Fruit fly (Drosophila melanogaster) whole organism, embryonic: ENCODE measurements around the gene CG8870.

Experiments
- Abd-B ChIP-seq: fragments of 200-800 bp; sonication (Bioruptor generic); optimal IDR thresholded peaks from 2 replicates; lab custom pipeline; 2018; ENCODE audit warnings: missing biosample characterization, mild to moderate bottlenecking, missing genetic modification characterization, moderate library complexity
- B-H2 ChIP-seq: fragments of 200-800 bp; sonication (Bioruptor generic); optimal IDR thresholded peaks from 2 replicates; lab custom pipeline; 2018; ENCODE audit warnings: missing biosample characterization, mild to moderate bottlenecking, missing genetic modification characterization
- Blimp-1 ChIP-seq: fragments of 200-800 bp; sonication (Bioruptor generic); optimal IDR thresholded peaks from 3 replicates; lab custom pipeline; 2018; ENCODE audit warnings: missing biosample characterization, missing genetic modification characterization, mild to moderate bottlenecking, moderate library complexity, missing genetic modification reagents
- C15 ChIP-seq: fragments of 200-800 bp; sonication (Bioruptor generic); IDR thresholded peaks from 3 replicates; pipeline ENCODE4 v1.3.6; 2022; ENCODE audit warnings: missing biosample characterization, missing genetic modification characterization
- CG1024 ChIP-seq: fragments of 200-800 bp; sonication (Bioruptor generic); IDR thresholded peaks from 2 replicates; pipeline ENCODE4 v1.3.6; 2022; ENCODE audit warnings: missing biosample characterization, missing genetic modification characterization
- CG1233 ChIP-seq: fragments of 200-800 bp; sonication (Bioruptor generic); optimal IDR thresholded peaks from 4 replicates; lab custom pipeline; 2018; ENCODE audit warnings: missing biosample characterization, mild to moderate bottlenecking, missing genetic modification characterization
- CG15479 ChIP-seq: fragments of 200-800 bp; sonication (Bioruptor generic); optimal IDR thresholded peaks from 3 replicates; lab custom pipeline; 2019; ENCODE audit warnings: missing biosample characterization, mild to moderate bottlenecking, missing genetic modification characterization, moderate library complexity
- CG15601 ChIP-seq: fragments of 200-800 bp; sonication (Bioruptor generic); optimal IDR thresholded peaks from 3 replicates; lab custom pipeline; 2019; ENCODE audit warnings: missing biosample characterization, mild to moderate bottlenecking, missing genetic modification characterization, moderate library complexity
- CG1603 ChIP-seq: fragments of 200-800 bp; sonication (Bioruptor generic); optimal IDR thresholded peaks from 2 replicates; lab custom pipeline; 2019; ENCODE audit warnings: missing biosample characterization, mild to moderate bottlenecking, missing genetic modification characterization, moderate library complexity
- CG17912 ChIP-seq: fragments of 200-800 bp; sonication (Bioruptor generic); optimal IDR thresholded peaks from 2 replicates; lab custom pipeline; 2018; ENCODE audit warnings: missing biosample characterization, mild to moderate bottlenecking, missing genetic modification characterization
- CG33557 ChIP-seq: fragments of 200-800 bp; sonication (Bioruptor generic); optimal IDR thresholded peaks from 2 replicates; lab custom pipeline; 2019; ENCODE audit warnings: missing biosample characterization, mild to moderate bottlenecking, missing genetic modification characterization, moderate library complexity
- CG7372 ChIP-seq: fragments of 200-800 bp; sonication (Bioruptor generic); IDR thresholded peaks from 2 replicates; pipeline ENCODE4 v1.3.6; 2022; ENCODE audit warnings: missing biosample characterization, missing genetic modification characterization
- CG8089 ChIP-seq: fragments of 200-800 bp; sonication (Bioruptor generic); optimal IDR thresholded peaks from 3 replicates; lab custom pipeline; 2016; ENCODE audit warnings: missing biosample characterization, missing genetic modification characterization
- CG8924 ChIP-seq: fragments of 200-800 bp; optimal IDR thresholded peaks from 3 replicates; lab custom pipeline; 2019; ENCODE audit warnings: missing biosample characterization, mild to moderate bottlenecking, missing genetic modification characterization, moderate library complexity
- Camta ChIP-seq: fragments of 200-800 bp; sonication (Bioruptor generic); optimal IDR thresholded peaks from 2 replicates; lab custom pipeline; 2016; ENCODE audit warnings: missing biosample characterization, missing genetic modification characterization
- Chrac-16 ChIP-seq: fragments of 200-800 bp; sonication (Bioruptor generic); optimal IDR thresholded peaks from 3 replicates; lab custom pipeline; 2016; ENCODE audit warnings: missing biosample characterization, missing genetic modification characterization
- D ChIP-seq, 2 experiments: fragments of 200-800 bp in 1 of 2; fragments of >200 bp in 1 of 2; sonication (Bioruptor generic) in 1 of 2; optimal IDR thresholded peaks; 2 replicates in 1 of 2; 3 replicates in 1 of 2; lab custom pipeline; 2017; ENCODE audit warnings: mild to moderate bottlenecking in 1 of 2, missing biosample characterization in 1 of 2, missing genetic modification characterization in 1 of 2, missing genetic modification reagents in 1 of 2
- Fer2 ChIP-seq: fragments of 200-800 bp; sonication (Bioruptor generic); optimal IDR thresholded peaks from 2 replicates; lab custom pipeline; 2018; ENCODE audit warnings: missing biosample characterization, mild to moderate bottlenecking, missing genetic modification characterization, moderate library complexity
- HHEX ChIP-seq: fragments of 200-800 bp; sonication (Bioruptor generic); optimal IDR thresholded peaks from 3 replicates; lab custom pipeline; 2017; ENCODE audit warnings: missing biosample characterization, mild to moderate bottlenecking, missing genetic modification characterization, missing genetic modification reagents
- HLH3B ChIP-seq: fragments of 200-800 bp; sonication (Bioruptor generic); IDR thresholded peaks from 2 replicates; pipeline ENCODE4 v1.3.6; 2022; ENCODE audit warnings: missing biosample characterization, missing genetic modification characterization
- Hey ChIP-seq: fragments of 200-800 bp; sonication (Bioruptor generic); optimal IDR thresholded peaks from 3 replicates; lab custom pipeline; 2018; ENCODE audit warnings: missing biosample characterization, mild to moderate bottlenecking, missing genetic modification characterization
- MTF-1 ChIP-seq: fragments of 200-800 bp; sonication (Bioruptor generic); optimal IDR thresholded peaks from 2 replicates; lab custom pipeline; 2018; ENCODE audit warnings: missing biosample characterization, mild to moderate bottlenecking, missing genetic modification characterization, borderline replicate concordance
- Mrtf ChIP-seq: fragments of 200-800 bp; sonication (Bioruptor generic); IDR thresholded peaks from 3 replicates; pipeline ENCODE4 v1.3.6; 2022; ENCODE audit warnings: missing biosample characterization, missing genetic modification characterization
- NC2α ChIP-seq: fragments of 200-800 bp; sonication (Bioruptor generic); optimal IDR thresholded peaks from 2 replicates; lab custom pipeline; 2016; ENCODE audit warnings: missing biosample characterization, missing genetic modification characterization
- Nf-YB ChIP-seq: fragments of 200-800 bp; sonication (Bioruptor generic); optimal IDR thresholded peaks from 3 replicates; lab custom pipeline; 2019; ENCODE audit warnings: missing biosample characterization, mild to moderate bottlenecking, missing genetic modification characterization, moderate library complexity
- PHDP ChIP-seq: fragments of 200-800 bp; sonication (Bioruptor generic); optimal IDR thresholded peaks from 3 replicates; lab custom pipeline; 2018; ENCODE audit warnings: missing biosample characterization, mild to moderate bottlenecking, missing genetic modification characterization, moderate library complexity
- Ptx1 ChIP-seq: fragments of 200-800 bp; sonication (Bioruptor generic); IDR thresholded peaks from 2 replicates; pipeline ENCODE4 v1.3.6; 2022; ENCODE audit warnings: missing biosample characterization, missing genetic modification characterization
- Sox100B ChIP-seq: fragments of 200-800 bp; sonication (Bioruptor generic); optimal IDR thresholded peaks from 3 replicates; lab custom pipeline; 2018; ENCODE audit warnings: missing biosample characterization, mild to moderate bottlenecking, missing genetic modification characterization
- Vsx1 ChIP-seq: fragments of 200-800 bp; sonication (Bioruptor generic); optimal IDR thresholded peaks from 2 replicates; lab custom pipeline; 2017; ENCODE audit warnings: missing biosample characterization, mild to moderate bottlenecking, missing genetic modification characterization, missing genetic modification reagents
- bbx ChIP-seq: fragments of 200-800 bp; sonication (Bioruptor generic); IDR thresholded peaks from 2 replicates; pipeline ENCODE4 v1.3.6; 2022; ENCODE audit warnings: missing biosample characterization, missing genetic modification characterization; ENCODE audit not compliant: partially characterized antibody
- cas ChIP-seq: fragments of 200-800 bp; sonication (Bioruptor generic); IDR thresholded peaks from 2 replicates; pipeline ENCODE4 v1.3.6; 2022; ENCODE audit warnings: missing biosample characterization, missing genetic modification characterization
- cwo ChIP-seq: fragments of 200-800 bp; sonication (Bioruptor generic); optimal IDR thresholded peaks from 3 replicates; lab custom pipeline; 2017; ENCODE audit warnings: missing biosample characterization, missing genetic modification characterization, mild to moderate bottlenecking, moderate library complexity, missing genetic modification reagents
- esg ChIP-seq: fragments of 200-800 bp; sonication (Bioruptor generic); conservative IDR thresholded peaks from 2 replicates; pipeline ENCODE4 v1.3.6; 2022; ENCODE audit warnings: missing biosample characterization, missing genetic modification characterization
- gem ChIP-seq: fragments of 200-800 bp; sonication (Bioruptor generic); optimal IDR thresholded peaks from 2 replicates; lab custom pipeline; 2019; ENCODE audit warnings: missing biosample characterization, mild to moderate bottlenecking, missing genetic modification characterization, moderate library complexity
- gfzf ChIP-seq: fragments of 200-800 bp; sonication (Bioruptor generic); optimal IDR thresholded peaks from 2 replicates; lab custom pipeline; 2016; ENCODE audit warnings: missing biosample characterization, mild to moderate bottlenecking, missing genetic modification characterization, moderate library complexity
- insv ChIP-seq, 2 experiments: fragments of 200-800 bp; sonication (Bioruptor generic); optimal IDR thresholded peaks; 3 replicates each; lab custom pipeline; 2016 to 2018; ENCODE audit warnings: missing biosample characterization in 2 of 2, missing genetic modification characterization in 2 of 2
- jing ChIP-seq: fragments of 200-800 bp; sonication (Bioruptor generic); optimal IDR thresholded peaks from 2 replicates; lab custom pipeline; 2018; ENCODE audit warnings: missing biosample characterization, mild to moderate bottlenecking, missing genetic modification characterization
- nau ChIP-seq: fragments of 200-800 bp; sonication (Bioruptor generic); optimal IDR thresholded peaks from 3 replicates; lab custom pipeline; 2017; ENCODE audit warnings: missing biosample characterization, mild to moderate bottlenecking, missing genetic modification characterization, missing genetic modification reagents
- nom ChIP-seq: fragments of 200-800 bp; sonication (Bioruptor generic); optimal IDR thresholded peaks from 2 replicates; lab custom pipeline; 2017; ENCODE audit warnings: missing biosample characterization, missing genetic modification characterization, mild to moderate bottlenecking, moderate library complexity, missing genetic modification reagents
- odd ChIP-seq: fragments of 200-800 bp; sonication (Bioruptor generic); optimal IDR thresholded peaks from 2 replicates; lab custom pipeline; 2017; ENCODE audit warnings: missing biosample characterization, mild to moderate bottlenecking, missing genetic modification characterization
- p53 ChIP-seq: fragments of 200-800 bp; sonication (Bioruptor generic); optimal IDR thresholded peaks from 2 replicates; lab custom pipeline; 2016; ENCODE audit warnings: missing biosample characterization, missing genetic modification characterization
- pros ChIP-seq: fragments of 200-800 bp; sonication (Bioruptor generic); optimal IDR thresholded peaks from 3 replicates; lab custom pipeline; 2019; ENCODE audit warnings: missing biosample characterization, mild to moderate bottlenecking, missing genetic modification characterization, moderate library complexity
- so ChIP-seq: fragments of 200-800 bp; sonication (Bioruptor generic); IDR thresholded peaks from 3 replicates; pipeline ENCODE4 v1.3.6; 2022; ENCODE audit warnings: missing biosample characterization, missing genetic modification characterization
- sqz ChIP-seq: fragments of 200-800 bp; sonication (Bioruptor generic); optimal IDR thresholded peaks from 3 replicates; lab custom pipeline; 2018; ENCODE audit warnings: missing biosample characterization, mild to moderate bottlenecking, missing genetic modification characterization
- ssp ChIP-seq: fragments of 200-800 bp; sonication (Bioruptor generic); IDR thresholded peaks from 2 replicates; pipeline ENCODE4 v1.3.6; 2022; ENCODE audit warnings: missing biosample characterization, missing genetic modification characterization
- tgo ChIP-seq: fragments of 200-800 bp; sonication (Bioruptor generic); IDR thresholded peaks from 3 replicates; pipeline ENCODE4 v1.3.6; 2022; ENCODE audit warnings: missing biosample characterization, missing genetic modification characterization
- tio ChIP-seq: fragments of 200-800 bp; sonication (Bioruptor generic); optimal IDR thresholded peaks from 2 replicates; lab custom pipeline; 2017; ENCODE audit warnings: missing biosample characterization, missing genetic modification characterization, inconsistent platforms
- vvl ChIP-seq: fragments of 200-800 bp; sonication (Bioruptor generic); IDR thresholded peaks from 2 replicates; pipeline ENCODE4 v1.3.6; 2022; ENCODE audit warnings: missing biosample characterization, missing genetic modification characterization

Gene CG8870

DNA sequence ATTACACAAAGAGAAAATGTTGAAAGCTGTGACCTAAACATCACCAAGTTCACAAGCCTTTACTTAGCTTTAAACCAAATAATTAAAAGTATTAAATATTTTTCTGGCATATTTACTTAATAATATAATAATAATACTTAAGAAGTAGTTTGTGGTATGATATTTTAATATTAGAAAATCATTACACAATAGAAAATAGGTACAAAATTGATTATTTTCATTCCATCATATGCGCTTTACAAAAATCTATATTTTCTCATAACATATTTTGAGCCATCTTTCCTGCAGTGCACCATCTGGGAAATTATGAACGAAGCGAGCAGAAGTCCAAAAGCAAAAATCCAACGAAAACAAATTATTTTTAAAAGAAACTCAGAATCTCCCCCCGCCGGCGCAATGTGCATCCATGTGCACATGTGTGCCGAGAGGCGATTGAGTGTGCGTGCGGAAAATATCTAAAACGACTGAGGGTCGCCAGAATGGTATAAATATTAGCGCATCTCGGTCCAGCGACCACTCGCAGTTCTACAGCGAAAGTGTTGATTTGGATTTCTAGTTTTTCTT is 45.9 kb downstream of the CG8870 start, which contains the start of gene Act87E (continued):
- peak; percentile 73 for TF ChIP-seq Blimp-1
- no peak for TF ChIP-seq Chrac-16 (GFP tag; lab: Kevin White, UChicago)
- TF ChIP-seq gem (tag; lab: Kevin White, UChicago): peak; percentile 87
- no peak for TF ChIP-seq NC2α (GFP tag; lab: Kevin White, UChicago)
- peak; percentile 55 for TF ChIP-seq Abd-B (GFP tag; lab: Kevin White, UChicago)
- peak; percentile 69 for TF ChIP-seq CG33557 (GFP tag; lab: Kevin White, UChicago)
- peak; percentile 67 for TF ChIP-seq PHDP (tag; lab: Kevin White, UChicago)
- peak; percentile 73 for TF ChIP-seq CG15601
- TF ChIP-seq Vsx1 (GFP tag; lab: Kevin White, UChicago): peak; percentile 16
- 0 out of 2 replicates have a peak, but pooled peaks have one; percentile 23 for TF ChIP-seq HLH3B
- peak; percentile 44; the same call in 1 of the 3 replicates for TF ChIP-seq tgo
- no peak for TF ChIP-seq CG15479 (GFP tag; lab: Kevin White, UChicago)
- no peak for TF ChIP-seq CG1603 (tag; lab: Kevin White, UChicago)
- peak; percentile 65 for TF ChIP-seq tio
- TF ChIP-seq B-H2 (GFP tag; lab: Kevin White, UChicago): no peak
- peak; percentile 29 for TF ChIP-seq HHEX
- no peak for TF ChIP-seq cas (GFP tag; lab: Robert Waterston, UW)
- peak; percentile 38; the same call in 1 of the 3 replicates for TF ChIP-seq so (GFP tag; lab: Robert Waterston, UW)
- 0 out of 2 replicates have a peak, but pooled peaks have one; percentile 15 for TF ChIP-seq vvl (GFP tag; lab: Robert Waterston, UW)
- no peak for TF ChIP-seq C15 (GFP tag; lab: Robert Waterston, UW)
- 0 out of 2 replicates have a peak, but pooled peaks have one; percentile 37 for TF ChIP-seq ssp
- TF ChIP-seq Hey (tag; lab: Kevin White, UChicago): no peak
- TF ChIP-seq insv (GFP tag; optimal IDR thresholded peaks at IDR 0.05; lab: Kevin White, UChicago): no peak
- TF ChIP-seq Camta (GFP tag; lab: Kevin White, UChicago): no peak
- TF ChIP-seq CG8924: peak; percentile 84
- no peak for TF ChIP-seq Mrtf (GFP tag; lab: Robert Waterston, UW)
- peak; percentile 57 for TF ChIP-seq odd
- TF ChIP-seq nom (GFP tag; lab: Kevin White, UChicago): no peak
- TF ChIP-seq p53: no peak
- TF ChIP-seq Fer2 (tag; lab: Kevin White, UChicago): peak; percentile 12
- no peak for TF ChIP-seq CG7372 (GFP tag; lab: Robert Waterston, UW)
- no peak for TF ChIP-seq CG8089 (GFP tag; lab: Kevin White, UChicago)
- TF ChIP-seq sqz: peak; percentile 50
- TF ChIP-seq D (optimal IDR thresholded peaks at IDR 0.05; lab: Kevin White, UChicago): no peak
- peak; percentile 67 for TF ChIP-seq D (GFP tag; optimal IDR thresholded peaks at IDR 0.05; lab: Kevin White, UChicago)
- TF ChIP-seq nau (GFP tag; lab: Kevin White, UChicago): no peak
- no peak; the same call in 1 of the 2 replicates for TF ChIP-seq bbx (GFP tag; lab: Robert Waterston, UW)

DNA sequence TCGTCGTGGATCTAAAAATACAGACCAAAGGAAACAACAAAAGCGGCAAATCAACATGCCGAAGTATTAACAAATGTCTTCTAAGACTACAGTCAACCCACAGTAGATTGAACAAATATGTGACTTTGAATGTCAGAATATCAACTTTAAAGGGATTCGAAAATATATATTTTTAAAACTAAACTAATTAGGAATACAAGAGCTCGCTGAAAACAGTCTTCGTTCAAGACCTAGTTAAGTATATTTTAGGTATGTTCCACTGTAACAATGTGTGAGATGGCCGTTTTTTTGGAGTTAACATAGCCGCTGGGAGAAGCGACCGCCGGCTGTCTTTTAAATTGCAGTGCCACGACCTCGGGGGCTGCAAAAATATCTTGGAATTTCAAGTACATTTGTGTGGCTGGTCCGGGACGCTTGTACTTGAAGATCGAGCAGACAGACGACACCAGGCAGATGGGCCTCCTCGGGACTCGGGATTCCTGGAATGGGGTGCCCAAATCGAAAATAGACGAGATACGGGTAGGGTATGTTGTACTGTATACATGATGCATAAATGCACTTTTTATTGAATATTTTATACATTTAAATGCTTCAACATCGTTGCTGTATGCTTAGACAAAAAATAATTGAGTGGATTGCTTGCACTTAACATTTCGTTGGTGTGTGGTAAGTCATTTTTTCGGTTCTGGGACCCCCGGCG is 48.8 kb downstream of the CG8870 start:
- TF ChIP-seq MTF-1 (GFP tag; lab: Kevin White, UChicago) (peak; percentile 57), so (GFP tag; lab: Robert Waterston, UW) (peak; percentile 65; the same call in 1 of the 3 replicates), Sox100B (GFP tag; lab: Kevin White, UChicago) (peak; percentile 46), CG1024 (GFP tag; lab: Robert Waterston, UW) (peak; percentile 27; the same call in 1 of the 2 replicates), Ptx1 (peak; percentile 74), esg (GFP tag; lab: Robert Waterston, UW) (peak; percentile 74), gfzf (GFP tag; lab: Kevin White, UChicago) (no peak), CG17912 (no peak), cwo (peak; percentile 42), pros (peak; percentile 73), jing (GFP tag; lab: Kevin White, UChicago) (peak; percentile 33), Nf-YB (GFP tag; lab: Kevin White, UChicago) (peak; percentile 29), CG1233 (peak; percentile 61)
